Worm (Caenorhabditis elegans) whole organism, young adult: Measurements from ENCODE around the gene F46G10.4.

ENCODE experiments used
- B0019.2 ChIP-seq: fragments of 200-800 bp; sonication (Bioruptor generic); conservative IDR thresholded peaks from 2 replicates; pipeline ENCODE4 v1.3.6; 2022; ENCODE audit warnings: missing genetic modification reagents, missing genetic modification characterization, missing compliant biosample characterization
- F33H1.4 ChIP-seq: fragments of 200-800 bp; sonication (Bioruptor generic); IDR thresholded peaks from 2 replicates; pipeline ENCODE4 v1.3.6; 2022; ENCODE audit warnings: missing genetic modification reagents, missing genetic modification characterization, missing compliant biosample characterization
- F37B4.10 ChIP-seq: fragments of 200-800 bp; sonication (Bioruptor generic); IDR thresholded peaks from 2 replicates; pipeline ENCODE4 v1.3.6; 2022; ENCODE audit warnings: missing genetic modification characterization, missing compliant biosample characterization
- F49E8.2 ChIP-seq: sonication (generic microtip); optimal IDR thresholded peaks from 3 replicates; lab custom pipeline; 2017; ENCODE audit warnings: missing genetic modification characterization, mild to moderate bottlenecking, missing compliant biosample characterization, antibody characterized with exemption, moderate library complexity; ENCODE audit not compliant: insufficient read depth
- F57C9.4 ChIP-seq: sonication (generic microtip); optimal IDR thresholded peaks from 2 replicates; lab custom pipeline; 2017; ENCODE audit warnings: mild to moderate bottlenecking, missing genetic modification characterization, missing compliant biosample characterization
- T26A5.8 ChIP-seq: sonication (generic microtip); optimal IDR thresholded peaks from 2 replicates; lab custom pipeline; 2016; ENCODE audit warnings: missing genetic modification characterization, missing compliant biosample characterization
- Y56A3A.18 ChIP-seq: fragments of 200-800 bp; sonication (Bioruptor generic); IDR thresholded peaks from 2 replicates; pipeline ENCODE4 v1.3.6; 2022; ENCODE audit warnings: missing genetic modification reagents, missing genetic modification characterization, missing compliant biosample characterization
- Y67H2A.10 ChIP-seq: fragments of 200-800 bp; sonication (Bioruptor generic); conservative IDR thresholded peaks from 2 replicates; pipeline ENCODE4 v1.3.6; 2022; ENCODE audit warnings: missing genetic modification reagents, missing genetic modification characterization, missing compliant biosample characterization
- Y95B8A.8 ChIP-seq: fragments of 200-800 bp; sonication (Bioruptor generic); IDR thresholded peaks from 2 replicates; pipeline ENCODE4 v1.3.6; 2022; ENCODE audit warnings: missing genetic modification reagents, missing genetic modification characterization, missing compliant biosample characterization
- ama-1 ChIP-seq, 3 experiments: fragments of 150-350 bp in 1 of 3; sonication (generic microtip) in 2 of 3; optimal IDR thresholded peaks; 2 replicates each; lab custom pipeline; 2014 to 2018; ENCODE audit warnings: missing biosample characterization in 2 of 3, missing genetic modification characterization in 2 of 3, missing genetic modification reagents in 2 of 3
- athp-1 ChIP-seq: sonication (generic microtip); optimal IDR thresholded peaks from 2 replicates; lab custom pipeline; 2017; ENCODE audit warnings: mild to moderate bottlenecking, missing genetic modification characterization, missing compliant biosample characterization
- attf-3 ChIP-seq: fragments of 200-800 bp; sonication (Bioruptor generic); conservative IDR thresholded peaks from 2 replicates; pipeline ENCODE4 v1.3.6; 2022; ENCODE audit warnings: missing genetic modification reagents, missing genetic modification characterization, missing compliant biosample characterization
- cebp-1 ChIP-seq, 2 experiments: fragments of 200-800 bp in 1 of 2; sonication (Bioruptor generic) in 1 of 2; sonication (generic microtip) in 1 of 2; IDR thresholded peaks in 1 of 2; optimal IDR thresholded peaks in 1 of 2; 2 replicates each; pipeline versions ENCODE4 v1.3.6 to Lab custom; 2017 to 2022; ENCODE audit warnings: missing compliant biosample characterization in 2 of 2, missing genetic modification characterization in 2 of 2, mild to moderate bottlenecking in 1 of 2, missing genetic modification reagents in 1 of 2, moderate library complexity in 1 of 2
- cebp-2 ChIP-seq: fragments of 200-800 bp; sonication (Bioruptor generic); IDR thresholded peaks from 2 replicates; pipeline ENCODE4 v1.3.6; 2022; ENCODE audit warnings: missing genetic modification characterization, missing compliant biosample characterization
- dox-1 ChIP-seq: fragments of 200-800 bp; sonication (Bioruptor generic); IDR thresholded peaks from 2 replicates; pipeline ENCODE4 v1.3.6; 2022; ENCODE audit warnings: missing genetic modification reagents, missing genetic modification characterization, missing compliant biosample characterization
- dpl-1 ChIP-seq: fragments of 150-350 bp; optimal IDR thresholded peaks from 2 replicates; lab custom pipeline; 2014; ENCODE audit warnings: missing biosample characterization, missing genetic modification reagents, missing genetic modification characterization
- fkh-3 ChIP-seq: sonication (generic microtip); optimal IDR thresholded peaks from 2 replicates; lab custom pipeline; 2016; ENCODE audit warnings: mild to moderate bottlenecking, missing genetic modification characterization, missing compliant biosample characterization
- him-1 ChIP-seq: sonication (generic microtip); optimal IDR thresholded peaks from 2 replicates; lab custom pipeline; 2016; ENCODE audit warnings: missing genotype, missing genetic modification reagents, missing genetic modification characterization, missing compliant biosample characterization
- hlh-12 ChIP-seq: sonication (generic microtip); optimal IDR thresholded peaks from 2 replicates; lab custom pipeline; 2016; ENCODE audit warnings: missing genetic modification characterization, missing compliant biosample characterization
- hmg-20 ChIP-seq: fragments of 200-800 bp; sonication (Bioruptor generic); IDR thresholded peaks from 2 replicates; pipeline ENCODE4 v1.3.6; 2022; ENCODE audit warnings: missing genetic modification reagents, missing genetic modification characterization, missing compliant biosample characterization
- hrde-1 ChIP-seq: sonication (generic microtip); optimal IDR thresholded peaks from 2 replicates; lab custom pipeline; 2016; ENCODE audit warnings: missing genetic modification characterization, mild to moderate bottlenecking, missing compliant biosample characterization, moderate library complexity, missing genotype, missing genetic modification reagents, borderline replicate concordance
- lin-26 ChIP-seq: fragments of 200-800 bp; sonication (Bioruptor generic); IDR thresholded peaks from 2 replicates; pipeline ENCODE4 v1.3.6; 2022; ENCODE audit warnings: missing genetic modification reagents, missing genetic modification characterization, missing compliant biosample characterization
- lin-54 ChIP-seq: fragments of 200-800 bp; sonication (Bioruptor generic); optimal IDR thresholded peaks from 2 replicates; lab custom pipeline; 2018; ENCODE audit warnings: mild to moderate bottlenecking, missing genetic modification characterization, missing compliant biosample characterization
- lir-1 ChIP-seq: fragments of 200-800 bp; sonication (Bioruptor generic); conservative IDR thresholded peaks from 2 replicates; pipeline ENCODE4 v1.3.6; 2022; ENCODE audit warnings: missing genetic modification reagents, missing genetic modification characterization, missing compliant biosample characterization
- lsl-1 ChIP-seq: fragments of 200-800 bp; sonication (Bioruptor generic); optimal IDR thresholded peaks from 2 replicates; lab custom pipeline; 2018; ENCODE audit warnings: mild to moderate bottlenecking, missing genetic modification characterization, moderate library complexity, missing compliant biosample characterization
- madf-10 ChIP-seq: sonication (generic microtip); optimal IDR thresholded peaks from 2 replicates; lab custom pipeline; 2016; ENCODE audit warnings: mild to moderate bottlenecking, missing genetic modification characterization, missing compliant biosample characterization
- mcd-1 ChIP-seq: fragments of 200-800 bp; sonication (Bioruptor generic); IDR thresholded peaks from 2 replicates; pipeline ENCODE4 v1.3.6; 2022; ENCODE audit warnings: missing genetic modification reagents, missing genetic modification characterization, missing compliant biosample characterization
- mel-28 ChIP-seq: sonication (generic microtip); optimal IDR thresholded peaks from 2 replicates; lab custom pipeline; 2016; ENCODE audit warnings: borderline replicate concordance, mild to moderate bottlenecking, missing genetic modification characterization, missing compliant biosample characterization
- nhr-90 ChIP-seq: sonication (generic microtip); optimal IDR thresholded peaks from 2 replicates; lab custom pipeline; 2016; ENCODE audit warnings: missing genotype, mild to moderate bottlenecking, missing genetic modification characterization, missing compliant biosample characterization
- pbrm-1 ChIP-seq: fragments of 200-800 bp; sonication (Bioruptor generic); IDR thresholded peaks from 2 replicates; pipeline ENCODE4 v1.3.6; 2022; ENCODE audit warnings: missing genetic modification reagents, missing genetic modification characterization, missing compliant biosample characterization
- rcor-1 ChIP-seq: fragments of 200-800 bp; sonication (Bioruptor generic); IDR thresholded peaks from 2 replicates; pipeline ENCODE4 v1.3.6; 2022; ENCODE audit warnings: missing genetic modification reagents, missing genetic modification characterization, missing compliant biosample characterization
- rpc-1 ChIP-seq, 2 experiments: fragments of 150-350 bp in 1 of 2; sonication (generic microtip) in 1 of 2; optimal IDR thresholded peaks; 2 replicates each; lab custom pipeline; 2014 to 2018; ENCODE audit warnings: missing biosample characterization in 1 of 2, missing genetic modification characterization in 1 of 2, missing genetic modification reagents in 1 of 2, missing genotype in 1 of 2
- tbp1 ChIP-seq: fragments of 200-800 bp; sonication (Bioruptor generic); optimal IDR thresholded peaks from 2 replicates; lab custom pipeline; 2018; ENCODE audit warnings: mild to moderate bottlenecking, missing genetic modification characterization, missing compliant biosample characterization
- tbx-9 ChIP-seq: sonication (generic microtip); optimal IDR thresholded peaks from 2 replicates; lab custom pipeline; 2016; ENCODE audit warnings: borderline replicate concordance, missing genetic modification characterization, inconsistent platforms, missing compliant biosample characterization
- xnd-1 ChIP-seq: sonication (generic microtip); optimal IDR thresholded peaks from 2 replicates; lab custom pipeline; 2016; ENCODE audit warnings: missing genotype, missing genetic modification reagents, missing genetic modification characterization, missing compliant biosample characterization
- zim-3 ChIP-seq: sonication (generic microtip); optimal IDR thresholded peaks from 2 replicates; lab custom pipeline; 2017; ENCODE audit warnings: mild to moderate bottlenecking, missing genetic modification characterization, moderate library complexity, missing compliant biosample characterization
- ztf-18 ChIP-seq: sonication (generic microtip); optimal IDR thresholded peaks from 2 replicates; lab custom pipeline; 2016; ENCODE audit warnings: missing genotype, mild to moderate bottlenecking, missing genetic modification characterization, missing compliant biosample characterization

The F46G10.4 gene

DNA sequence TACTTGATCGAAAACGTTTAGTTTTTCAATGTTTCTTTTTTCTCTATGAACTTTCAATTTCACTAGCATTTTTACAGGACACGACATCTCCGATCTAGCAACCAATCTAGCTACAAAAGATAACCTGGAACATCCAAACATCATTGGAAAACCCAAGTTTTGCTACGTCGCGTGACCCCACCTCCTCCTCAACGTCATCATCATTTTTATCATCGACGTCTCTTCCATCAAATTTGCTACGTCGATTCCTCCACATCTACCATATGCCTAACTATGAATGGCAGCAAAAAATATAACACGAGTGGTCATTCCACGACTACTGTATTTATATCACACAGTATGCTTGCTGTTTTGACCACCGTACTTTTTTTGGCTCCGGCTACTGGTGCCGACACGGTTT, 11.0 kb upstream of the F46G10.4 start, which contains the start of gene F46G10.2:
F46G10.2 (plus strand) TSS at position 78 of the 400 bp plus-strand sequence.
- TF ChIP-seq rpc-1 (optimal IDR thresholded peaks at IDR 0.05; lab: Kevin White, UChicago) (no peak), rpc-1 (tag; optimal IDR thresholded peaks at IDR 0.05; lab: Kevin White, UChicago) (no peak), F57C9.4 (tag; lab: Kevin White, UChicago) (no peak), Y95B8A.8 (GFP tag; lab: Robert Waterston, UW) (no peak), lsl-1 (no peak), mel-28 (tag; lab: Kevin White, UChicago) (no peak)

ce11 chrX:13323697-13324096, 10.1 kb upstream of the F46G10.4 start:
- no peak for TF ChIP-seq tbx-9 (tag; lab: Kevin White, UChicago)
- TF ChIP-seq xnd-1 (tag; lab: Kevin White, UChicago), result no peak
- TF ChIP-seq hrde-1 (tag; lab: Kevin White, UChicago), result no peak
- no peak for TF ChIP-seq rcor-1 (GFP tag; lab: Robert Waterston, UW)
- no peak for TF ChIP-seq cebp-2 (GFP tag; lab: Robert Waterston, UW)
- TF ChIP-seq nhr-90 (tag; lab: Kevin White, UChicago), result no peak
- TF ChIP-seq Y56A3A.18 (GFP tag; lab: Robert Waterston, UW), result no peak
- no peak for TF ChIP-seq dox-1 (GFP tag; lab: Robert Waterston, UW)
- no peak for TF ChIP-seq mcd-1 (GFP tag; lab: Robert Waterston, UW)
- no peak for TF ChIP-seq zim-3 (tag; lab: Kevin White, UChicago)
- TF ChIP-seq mel-28 (tag; lab: Kevin White, UChicago), result no peak
- TF ChIP-seq F37B4.10, result no peak
- TF ChIP-seq lir-1 (GFP tag; lab: Robert Waterston, UW), result no peak
- no peak for TF ChIP-seq him-1 (tag; lab: Kevin White, UChicago)
- no peak for TF ChIP-seq athp-1 (tag; lab: Kevin White, UChicago)
- no peak for TF ChIP-seq lin-54
- no peak for TF ChIP-seq attf-3

- no peak for TF ChIP-seq fkh-3 (tag; lab: Kevin White, UChicago)
- no peak for TF ChIP-seq F33H1.4
- no peak for TF ChIP-seq lsl-1
- TF ChIP-seq F49E8.2 (tag; lab: Kevin White, UChicago), result no peak
- no peak for TF ChIP-seq ztf-18 (tag; lab: Kevin White, UChicago)
- no peak for TF ChIP-seq madf-10
- no peak for TF ChIP-seq lir-1 (GFP tag; lab: Robert Waterston, UW)
- TF ChIP-seq hlh-12 (tag; lab: Kevin White, UChicago), result no peak
- no peak for TF ChIP-seq tbp1 (GFP tag; lab: Kevin White, UChicago)
- TF ChIP-seq hmg-20 (GFP tag; lab: Robert Waterston, UW), result no peak
- TF ChIP-seq lin-26 (GFP tag; lab: Robert Waterston, UW), result no peak
- no peak for TF ChIP-seq pbrm-1 (GFP tag; lab: Robert Waterston, UW)
- no peak for TF ChIP-seq cebp-1 (GFP tag; IDR thresholded peaks at IDR 0.05; lab: Robert Waterston, UW)
- no peak for TF ChIP-seq cebp-1 (tag; optimal IDR thresholded peaks at IDR 0.05; lab: Kevin White, UChicago)
- TF ChIP-seq T26A5.8 (tag; lab: Kevin White, UChicago), result no peak
- TF ChIP-seq dpl-1, result no peak
- TF ChIP-seq ama-1 (optimal IDR thresholded peaks at IDR 0.05; lab: Kevin White, UChicago), result no peak
- TF ChIP-seq ama-1 (GFP tag; optimal IDR thresholded peaks at IDR 0.05; lab: Kevin White, UChicago), result no peak
- no peak for TF ChIP-seq Y67H2A.10 (GFP tag; lab: Robert Waterston, UW)
- no peak for TF ChIP-seq B0019.2 (GFP tag; lab: Robert Waterston, UW)
These were observed 9.5 kb upstream of the F46G10.4 start for ce11 chrX:13324326-13324725.
